Worm (Caenorhabditis elegans): ENCODE results near the gene Y116F11B.2.

- TF ChIP-seq mes-4 (tag; optimal IDR thresholded peaks at IDR 0.05), result no peak
- TF ChIP-seq cebp-1 (GFP tag; IDR thresholded peaks at IDR 0.05), result no peak
- no peak for TF ChIP-seq cebp-1 (tag; optimal IDR thresholded peaks at IDR 0.05)
- TF ChIP-seq pbrm-1 (GFP tag; IDR thresholded peaks at IDR 0.05), result no peak
- TF ChIP-seq ets-4 (GFP tag; optimal IDR thresholded peaks at IDR 0.05), result no peak
- no peak for TF ChIP-seq K11D2.4 (GFP tag; IDR thresholded peaks at IDR 0.05)
- TF ChIP-seq fkh-3 (tag; optimal IDR thresholded peaks at IDR 0.05), result no peak
- no peak for TF ChIP-seq tbp1 (GFP tag; optimal IDR thresholded peaks at IDR 0.05)
- TF ChIP-seq ceh-100 (GFP tag; IDR thresholded peaks at IDR 0.05), result no peak
Observed at ce11 chrV:19831588-19831987, 30.7 kb upstream of the Y116F11B.2 start.
